Worm (Caenorhabditis elegans) whole organism, L2 larva: Measurements from ENCODE around the gene F59E11.7.

Experiments
- aly-2 ChIP-seq: fragments of 150-350 bp; optimal IDR thresholded peaks from 2 replicates; lab custom pipeline; 2014; ENCODE audit warnings: missing biosample characterization, missing genetic modification characterization
- blmp-1 ChIP-seq: sonication (generic microtip); optimal IDR thresholded peaks from 2 replicates; lab custom pipeline; 2017; ENCODE audit warnings: missing genetic modification characterization, mild to moderate bottlenecking, missing compliant biosample characterization, antibody characterized with exemption, moderate library complexity; ENCODE audit not compliant: insufficient read depth
- ceh-16 ChIP-seq: fragments of 150-350 bp; optimal IDR thresholded peaks from 2 replicates; lab custom pipeline; 2014; ENCODE audit warnings: missing biosample characterization, missing genetic modification characterization
- elt-3 ChIP-seq: sonication (generic microtip); optimal IDR thresholded peaks from 2 replicates; lab custom pipeline; 2017; ENCODE audit warnings: missing biosample characterization, missing genetic modification characterization
- fos-1 ChIP-seq: fragments of 150-350 bp; optimal IDR thresholded peaks from 2 replicates; lab custom pipeline; 2014; ENCODE audit warnings: missing biosample characterization, missing genetic modification characterization
- gmeb-1 ChIP-seq: fragments of 150-350 bp; optimal IDR thresholded peaks from 2 replicates; lab custom pipeline; 2014; ENCODE audit warnings: missing biosample characterization, missing genetic modification characterization
- lin-13 ChIP-seq: fragments of 150-350 bp; optimal IDR thresholded peaks from 2 replicates; lab custom pipeline; 2014; ENCODE audit warnings: missing biosample characterization, missing genetic modification reagents, missing genetic modification characterization
- lin-39 ChIP-seq: fragments of 150-350 bp; optimal IDR thresholded peaks from 2 replicates; lab custom pipeline; 2014; ENCODE audit warnings: missing biosample characterization, missing genetic modification reagents, missing genetic modification characterization
- mab-5 ChIP-seq: fragments of 150-350 bp; optimal IDR thresholded peaks from 2 replicates; lab custom pipeline; 2014; ENCODE audit warnings: missing biosample characterization, missing genetic modification characterization
- mdl-1 ChIP-seq, 2 experiments: fragments of 150-350 bp in 1 of 2; sonication (generic microtip) in 1 of 2; optimal IDR thresholded peaks; 2 replicates each; lab custom pipeline; 2017; ENCODE audit warnings: missing biosample characterization in 2 of 2, missing genetic modification characterization in 2 of 2
- nhr-11 ChIP-seq: fragments of 150-350 bp; optimal IDR thresholded peaks from 2 replicates; lab custom pipeline; 2014; ENCODE audit warnings: missing biosample characterization, missing genetic modification characterization
- unc-62 ChIP-seq: fragments of 150-350 bp; optimal IDR thresholded peaks from 2 replicates; lab custom pipeline; 2014; ENCODE audit warnings: missing biosample characterization, missing genetic modification reagents, missing genetic modification characterization
- zag-1 ChIP-seq: fragments of 150-350 bp; optimal IDR thresholded peaks from 2 replicates; lab custom pipeline; 2014; ENCODE audit warnings: missing biosample characterization, missing genetic modification characterization
- ztf-4 ChIP-seq: fragments of 150-350 bp; optimal IDR thresholded peaks from 2 replicates; lab custom pipeline; 2014; ENCODE audit warnings: missing biosample characterization, missing genetic modification characterization

DNA sequence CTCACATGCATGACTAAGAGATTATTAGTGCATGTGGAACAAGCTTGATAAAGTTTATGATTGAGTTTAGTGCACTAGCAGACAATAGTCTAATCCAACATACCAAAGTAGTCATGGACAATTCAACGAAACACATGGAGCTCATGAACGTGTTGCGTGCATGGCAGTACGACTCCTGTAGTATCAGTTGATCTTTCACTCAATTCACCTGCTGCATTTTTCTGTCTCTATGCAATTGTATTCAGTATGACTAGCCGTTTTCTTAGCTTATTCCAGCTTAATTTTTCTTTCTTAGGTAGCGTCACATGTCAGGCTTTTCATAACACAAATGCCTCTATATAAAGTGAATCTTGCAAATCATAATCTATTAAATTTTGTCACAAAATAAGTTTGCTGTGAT lies 13.2 kb downstream of the F59E11.7 start, which contains the start of gene srx-1:
- TF ChIP-seq zag-1 (tag; lab: Kevin White, UChicago) (no peak), unc-62 (GFP tag; lab: Kevin White, UChicago) (no peak), blmp-1 (tag; lab: Kevin White, UChicago) (no peak), fos-1 (tag; lab: Kevin White, UChicago) (no peak), aly-2 (tag; lab: Kevin White, UChicago) (no peak), ceh-16 (tag; lab: Kevin White, UChicago) (no peak), elt-3 (tag; lab: Kevin White, UChicago) (no peak), mdl-1 (tag; optimal IDR thresholded peaks at IDR 0.05; lab: Kevin White, UChicago) (no peak), mab-5 (tag; lab: Kevin White, UChicago) (no peak), lin-39 (no peak), ztf-4 (no peak), nhr-11 (tag; lab: Kevin White, UChicago) (no peak), gmeb-1 (tag; lab: Kevin White, UChicago) (no peak), lin-13 (no peak)
